Worm (Caenorhabditis elegans) whole organism, L4 larva: ENCODE results near the gene snt-1.

ENCODE experiments used
- F10B5.3 ChIP-seq: sonication (generic microtip); optimal IDR thresholded peaks from 2 replicates; lab custom pipeline; 2016; ENCODE audit warnings: mild to moderate bottlenecking, missing genetic modification characterization, missing compliant biosample characterization
- F44E2.7 ChIP-seq: fragments of 200-800 bp; sonication (Bioruptor generic); IDR thresholded peaks from 2 replicates; pipeline ENCODE4 v2.1.2; 2022; ENCODE audit warnings: missing genetic modification characterization, missing compliant biosample characterization
- arid-1 ChIP-seq: fragments of 200-800 bp; sonication (Bioruptor generic); conservative IDR thresholded peaks from 2 replicates; pipeline ENCODE4 v1.3.6; 2022; ENCODE audit warnings: missing genetic modification reagents, missing genetic modification characterization, missing compliant biosample characterization
- daf-16 ChIP-seq, 3 experiments: sonication (generic microtip); optimal IDR thresholded peaks; 2 replicates each; lab custom pipeline; 2016 to 2017; ENCODE audit warnings: missing genetic modification characterization in 3 of 3, missing genetic modification reagents in 3 of 3, mild to moderate bottlenecking in 2 of 3, missing compliant biosample characterization in 2 of 3, missing biosample characterization in 1 of 3, moderate library complexity in 1 of 3
- dpl-1 ChIP-seq: fragments of 150-350 bp; optimal IDR thresholded peaks from 2 replicates; lab custom pipeline; 2014; ENCODE audit warnings: missing biosample characterization, missing genetic modification reagents, missing genetic modification characterization
- fos-1 ChIP-seq: fragments of 150-350 bp; optimal IDR thresholded peaks from 2 replicates; lab custom pipeline; 2014; ENCODE audit warnings: missing biosample characterization, missing genetic modification characterization
- madf-5 ChIP-seq, 2 experiments: fragments of 200-800 bp; sonication (Bioruptor generic); IDR thresholded peaks; 2 replicates each; pipeline ENCODE4 v1.3.6; 2022; ENCODE audit warnings: missing compliant biosample characterization in 2 of 2, missing genetic modification characterization in 2 of 2
- nhr-237 ChIP-seq: sonication (generic microtip); optimal IDR thresholded peaks from 2 replicates; lab custom pipeline; 2017; ENCODE audit warnings: missing biosample characterization, missing genetic modification characterization

DNA sequence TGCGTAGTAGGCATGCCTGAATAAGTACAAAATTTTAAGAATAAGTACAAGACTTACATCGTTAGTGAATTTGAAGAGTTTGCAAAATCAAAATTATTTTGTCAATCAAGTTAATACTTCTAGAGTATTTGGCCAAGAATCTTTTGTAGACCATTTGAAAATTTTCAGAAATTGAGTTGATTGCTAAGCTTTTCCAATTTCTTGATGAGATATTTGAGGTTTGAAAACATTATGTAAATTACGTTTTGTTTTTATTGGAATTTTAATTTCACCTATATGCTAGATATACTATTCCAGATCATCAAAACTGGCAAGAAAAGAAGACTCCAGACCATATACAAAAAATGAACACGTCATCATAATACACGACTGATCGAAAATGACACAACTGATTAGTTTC, 7.7 kb upstream of the snt-1 start, which contains the start of gene tab-1:
- no peak for TF ChIP-seq F10B5.3 (tag; lab: Kevin White, UChicago)
- TF ChIP-seq madf-5 (GFP tag; IDR thresholded peaks at IDR 0.05; lab: Robert Waterston, UW), result no peak
- TF ChIP-seq arid-1 (GFP tag; lab: Robert Waterston, UW), result no peak
- no peak for TF ChIP-seq dpl-1 (GFP tag; lab: Kevin White, UChicago)
- no peak for TF ChIP-seq F44E2.7 (GFP tag; lab: Robert Waterston, UW)
- TF ChIP-seq fos-1, result no peak
- TF ChIP-seq daf-16 (GFP tag; optimal IDR thresholded peaks at IDR 0.05; lab: Kevin White, UChicago), result no peak
- no peak for TF ChIP-seq daf-16 (tag; optimal IDR thresholded peaks at IDR 0.05; lab: Kevin White, UChicago)
- no peak for TF ChIP-seq nhr-237 (tag; lab: Kevin White, UChicago)
